Worm (Caenorhabditis elegans): ENCODE data around the gene C09G12.17.
A peak's percentile ranks its signal among the peaks of the same experiment; 100 is the strongest.

C09G12.17 gene

DNA sequence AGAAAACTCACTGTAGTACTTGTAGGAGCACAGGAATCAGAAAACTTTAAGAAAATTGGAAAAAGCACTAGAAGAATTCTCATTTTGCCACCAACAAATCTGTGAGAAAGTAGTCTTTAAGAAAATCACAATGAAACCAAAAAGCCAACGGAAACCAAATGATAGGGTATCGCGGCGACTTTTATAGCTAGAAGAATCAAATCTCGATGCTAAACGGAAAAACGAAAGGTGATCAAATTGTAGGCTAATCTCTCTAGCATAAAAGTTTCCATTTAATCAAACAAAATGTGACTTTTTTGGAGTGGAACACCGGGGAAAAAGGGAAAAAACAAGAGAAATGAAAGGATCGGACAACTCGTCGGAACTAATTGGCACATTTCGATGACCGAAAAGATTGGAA is at the start of gene C09G12.17:
Gene C09G12.17, minus strand, starts transcription at position 101 of the 400 bp plus-strand sequence.
- TF ChIP-seq cog-1 (tag; optimal IDR thresholded peaks at IDR 0.05) = no peak
- TF ChIP-seq ztf-23 (GFP tag; IDR thresholded peaks at IDR 0.05) = no peak
- TF ChIP-seq tab-1 (GFP tag; IDR thresholded peaks at IDR 0.05) = no peak
- no peak for TF ChIP-seq T22C8.4 (GFP tag; IDR thresholded peaks at IDR 0.05)
- no peak for TF ChIP-seq ref-1 (GFP tag; conservative IDR thresholded peaks at IDR 0.05)
- no peak for TF ChIP-seq med-1 (GFP tag; optimal IDR thresholded peaks at IDR 0.05; ENCODE audit: insufficient read depth)
- no peak for TF ChIP-seq flt-1 (GFP tag; IDR thresholded peaks at IDR 0.05)
- no peak for TF ChIP-seq klf-2 (GFP tag; conservative IDR thresholded peaks at IDR 0.05)
- no peak for TF ChIP-seq ztf-29 (GFP tag; IDR thresholded peaks at IDR 0.05)

DNA sequence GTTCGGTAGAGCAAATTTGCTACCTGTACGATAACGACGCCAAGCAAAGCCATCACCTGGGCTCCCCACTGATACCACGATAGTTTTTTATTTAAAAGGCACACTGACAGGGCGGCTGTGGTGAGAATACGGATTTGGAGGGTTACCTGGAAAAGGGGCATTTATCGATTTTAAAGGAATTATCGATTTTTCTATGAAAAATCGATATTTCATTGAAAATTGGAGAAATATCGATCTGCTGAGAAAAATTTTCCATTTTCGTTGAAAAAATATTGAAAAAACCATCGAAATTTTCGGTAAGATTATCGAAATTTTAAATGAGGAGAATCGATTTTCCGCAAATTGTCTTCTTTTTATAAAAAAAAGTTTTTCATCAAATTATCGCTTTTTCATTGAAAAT is 48.8 kb upstream of the C09G12.17 start:
- no peak for TF ChIP-seq ref-1 (GFP tag; conservative IDR thresholded peaks at IDR 0.05)
- TF ChIP-seq flt-1 (GFP tag; IDR thresholded peaks at IDR 0.05) = no peak
- no peak for TF ChIP-seq tab-1 (GFP tag; IDR thresholded peaks at IDR 0.05)
- no peak for TF ChIP-seq ztf-29 (GFP tag; IDR thresholded peaks at IDR 0.05)
- TF ChIP-seq T22C8.4 (GFP tag; IDR thresholded peaks at IDR 0.05) = 0 out of 2 replicates have a peak, but pooled peaks have one; percentile 58

DNA sequence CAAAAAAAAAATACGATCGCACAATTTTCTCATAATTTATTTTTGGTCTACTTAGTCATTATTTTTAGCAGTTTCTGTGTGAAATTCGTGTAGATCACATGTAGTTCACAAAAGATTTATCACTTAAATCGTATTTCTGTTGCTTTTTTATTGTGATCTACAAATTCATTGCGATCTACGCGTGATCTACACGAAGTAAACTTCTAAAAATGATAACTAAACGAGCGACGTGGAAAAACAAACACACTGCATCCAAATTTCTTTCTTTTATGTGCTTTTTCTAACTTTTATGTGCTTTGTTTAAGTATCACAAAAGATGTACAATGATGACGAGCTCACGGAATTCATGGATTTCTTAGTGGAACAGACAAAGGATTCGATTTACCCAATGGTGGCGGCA is 43.6 kb upstream of the C09G12.17 start, which contains the start of gene B0212.3:
Gene B0212.3, plus strand, starts transcription at position 301 of the 400 bp plus-strand sequence.
- TF ChIP-seq med-1 (GFP tag; optimal IDR thresholded peaks at IDR 0.05; ENCODE audit: insufficient read depth) (no peak), T22C8.4 (GFP tag; IDR thresholded peaks at IDR 0.05) (no peak), tab-1 (GFP tag; IDR thresholded peaks at IDR 0.05) (no peak), ztf-23 (GFP tag; IDR thresholded peaks at IDR 0.05) (no peak), ztf-29 (GFP tag; IDR thresholded peaks at IDR 0.05) (no peak)

DNA sequence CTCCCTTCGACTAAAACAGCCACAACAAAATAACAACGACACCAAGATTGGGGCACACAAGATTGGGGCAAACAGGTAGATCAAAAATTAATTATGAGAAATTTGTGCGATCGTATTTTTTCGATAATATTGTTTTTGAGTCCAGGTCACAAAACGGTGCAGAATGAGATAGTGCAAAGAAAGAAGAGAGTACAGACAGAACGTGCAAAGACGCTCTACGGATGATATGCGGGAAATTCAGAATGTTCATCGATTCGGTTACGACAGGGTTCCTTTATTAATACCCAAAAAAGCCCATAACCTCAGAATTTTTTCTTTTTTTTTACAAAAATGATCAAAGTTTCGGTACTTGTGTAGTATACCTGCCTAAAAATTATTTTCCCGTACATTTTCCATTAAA is 43.0 kb upstream of the C09G12.17 start:
- no peak for TF ChIP-seq ref-1 (GFP tag; conservative IDR thresholded peaks at IDR 0.05)
- TF ChIP-seq cog-1 (tag; optimal IDR thresholded peaks at IDR 0.05) = no peak
- no peak for TF ChIP-seq ztf-23 (GFP tag; IDR thresholded peaks at IDR 0.05)
- no peak for TF ChIP-seq tab-1 (GFP tag; IDR thresholded peaks at IDR 0.05)
- no peak for TF ChIP-seq med-1 (GFP tag; optimal IDR thresholded peaks at IDR 0.05; ENCODE audit: insufficient read depth)
- TF ChIP-seq T22C8.4 (GFP tag; IDR thresholded peaks at IDR 0.05) = no peak
- no peak for TF ChIP-seq flt-1 (GFP tag; IDR thresholded peaks at IDR 0.05)
- TF ChIP-seq ztf-29 (GFP tag; IDR thresholded peaks at IDR 0.05) = no peak
- TF ChIP-seq klf-2 (GFP tag; conservative IDR thresholded peaks at IDR 0.05) = no peak

DNA sequence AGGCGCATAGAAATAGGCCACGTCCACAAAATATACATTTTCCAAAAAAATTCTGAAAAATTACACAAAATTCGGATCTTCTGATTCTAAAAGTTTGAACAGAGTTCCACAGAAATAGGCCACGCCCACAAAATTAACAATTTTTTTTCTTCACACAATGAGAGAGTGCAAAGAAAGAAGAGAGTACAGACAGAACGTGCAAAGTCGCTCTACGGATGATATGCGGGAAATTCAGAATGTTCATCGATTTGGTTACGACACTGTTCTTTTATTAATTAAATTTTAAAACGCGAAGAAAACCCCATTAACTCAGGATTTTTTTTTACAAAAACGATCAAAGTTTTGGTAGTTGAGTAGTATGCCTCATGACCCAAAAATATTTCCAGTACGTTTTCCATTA is 36.7 kb upstream of the C09G12.17 start:
- TF ChIP-seq tab-1 (GFP tag; IDR thresholded peaks at IDR 0.05) (no peak), flt-1 (GFP tag; IDR thresholded peaks at IDR 0.05) (no peak), med-1 (GFP tag; optimal IDR thresholded peaks at IDR 0.05; ENCODE audit: insufficient read depth) (no peak), ref-1 (GFP tag; conservative IDR thresholded peaks at IDR 0.05) (no peak), ztf-29 (GFP tag; IDR thresholded peaks at IDR 0.05) (no peak), klf-2 (GFP tag; conservative IDR thresholded peaks at IDR 0.05) (no peak), T22C8.4 (GFP tag; IDR thresholded peaks at IDR 0.05) (no peak), ztf-23 (GFP tag; IDR thresholded peaks at IDR 0.05) (no peak), cog-1 (tag; optimal IDR thresholded peaks at IDR 0.05) (no peak)

DNA sequence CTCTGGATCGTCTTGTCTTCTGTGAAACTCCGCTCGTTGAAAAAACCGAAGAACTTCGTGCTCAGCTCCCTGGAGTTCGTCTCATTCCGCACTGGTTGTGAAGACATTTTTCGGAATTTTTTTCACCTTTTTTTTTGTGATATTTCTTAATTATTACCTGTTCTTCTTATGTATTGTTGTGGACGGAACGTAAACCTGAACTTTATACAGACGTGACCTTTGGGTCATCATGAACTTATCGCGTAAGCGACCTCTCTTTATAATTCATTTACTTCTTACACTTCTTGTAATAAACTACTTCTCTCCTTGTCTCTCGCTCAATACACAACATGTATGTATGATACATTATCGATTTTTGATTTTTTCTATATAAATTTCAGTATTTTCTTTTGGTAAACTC is 35.9 kb upstream of the C09G12.17 start, which contains the start of gene M57.1:
Gene M57.1, plus strand, starts transcription at position 301 of the 400 bp plus-strand sequence.
- TF ChIP-seq ref-1 (GFP tag; conservative IDR thresholded peaks at IDR 0.05) (no peak), klf-2 (GFP tag; conservative IDR thresholded peaks at IDR 0.05) (no peak), ztf-29 (GFP tag; IDR thresholded peaks at IDR 0.05) (no peak), med-1 (GFP tag; optimal IDR thresholded peaks at IDR 0.05; ENCODE audit: insufficient read depth) (no peak), T22C8.4 (GFP tag; IDR thresholded peaks at IDR 0.05) (no peak), cog-1 (tag; optimal IDR thresholded peaks at IDR 0.05) (no peak), ztf-23 (GFP tag; IDR thresholded peaks at IDR 0.05) (no peak), tab-1 (GFP tag; IDR thresholded peaks at IDR 0.05) (no peak), flt-1 (GFP tag; IDR thresholded peaks at IDR 0.05) (no peak)

DNA sequence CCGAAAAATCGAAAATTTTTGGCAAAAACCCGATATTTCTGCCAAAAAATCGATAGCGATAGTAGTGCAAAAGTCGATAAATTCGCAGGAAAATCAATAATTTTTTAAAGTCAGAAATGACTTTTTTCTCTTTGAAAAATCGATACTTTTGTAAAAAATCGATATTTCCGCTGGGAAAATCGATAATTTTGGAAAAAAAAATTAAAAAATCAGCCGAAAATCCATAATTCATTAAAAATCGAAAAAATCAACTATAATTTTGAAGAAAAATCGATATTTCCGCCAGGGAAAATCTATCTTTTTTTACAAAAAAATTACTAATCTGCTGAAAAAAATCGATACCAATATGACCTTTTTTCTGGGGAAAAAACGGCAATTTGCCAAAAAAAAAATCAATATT is 35.3 kb upstream of the C09G12.17 start:
- no peak for TF ChIP-seq med-1 (GFP tag; optimal IDR thresholded peaks at IDR 0.05; ENCODE audit: insufficient read depth)
- TF ChIP-seq T22C8.4 (GFP tag; IDR thresholded peaks at IDR 0.05) = peak; percentile 66; the same call in 1 of the 2 replicates

DNA sequence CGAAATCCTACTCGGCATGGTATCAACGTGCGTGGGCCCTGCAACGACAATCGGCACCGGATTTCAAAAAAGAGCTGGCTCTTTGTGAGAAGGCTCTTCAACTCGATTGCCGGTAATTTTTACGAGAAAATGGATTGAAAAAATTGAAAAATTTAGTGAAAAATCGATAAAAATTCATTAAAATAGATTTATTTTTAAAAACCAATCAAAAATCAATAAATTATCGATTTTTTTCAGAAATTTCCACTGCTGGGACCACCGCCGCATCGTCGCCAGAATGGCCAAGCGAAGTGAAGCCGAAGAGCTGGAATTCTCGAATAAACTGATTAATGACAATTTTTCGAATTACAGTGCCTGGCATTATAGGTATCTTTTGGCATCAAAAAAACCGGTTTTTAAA is 31.6 kb upstream of the C09G12.17 start:
- TF ChIP-seq cog-1 (tag; optimal IDR thresholded peaks at IDR 0.05) (no peak), T22C8.4 (GFP tag; IDR thresholded peaks at IDR 0.05) (peak; percentile 44; the same call in 1 of the 2 replicates)

DNA sequence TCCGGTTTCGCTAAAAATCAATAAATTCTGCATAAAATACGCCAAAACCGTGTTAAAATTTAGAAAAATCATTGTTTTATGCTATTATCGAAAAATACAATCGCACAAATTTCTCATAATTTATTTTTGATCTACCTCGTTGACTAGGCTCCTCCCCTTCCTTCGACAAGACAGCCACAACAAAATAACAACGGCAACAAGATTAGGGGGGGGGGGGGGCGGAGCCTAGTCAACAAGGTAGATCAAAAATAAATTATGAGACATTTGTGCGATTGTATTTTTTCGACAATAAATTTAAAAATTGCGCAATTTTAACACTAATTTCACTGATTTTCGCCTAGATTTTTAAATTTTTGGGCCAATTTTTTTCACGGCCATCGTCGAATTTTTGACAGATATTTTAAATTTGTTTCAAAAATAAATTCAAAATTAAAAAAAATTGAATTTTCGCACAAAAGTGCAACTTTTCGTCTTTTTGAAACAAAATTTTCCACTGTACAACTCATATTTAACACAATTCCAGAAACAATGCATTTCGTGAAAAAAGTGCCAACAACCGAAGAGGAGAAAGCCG is 30.7 kb upstream of the C09G12.17 start, which contains the start of gene M57.2:
Gene M57.2, plus strand, starts transcription at position 524 of the 574 bp plus-strand sequence.
- TF ChIP-seq cog-1 (tag; optimal IDR thresholded peaks at IDR 0.05) (no peak), flt-1 (GFP tag; IDR thresholded peaks at IDR 0.05) (no peak), ztf-23 (GFP tag; IDR thresholded peaks at IDR 0.05) (no peak), klf-2 (GFP tag; conservative IDR thresholded peaks at IDR 0.05) (no peak), med-1 (GFP tag; optimal IDR thresholded peaks at IDR 0.05; ENCODE audit: insufficient read depth) (no peak), T22C8.4 (GFP tag; IDR thresholded peaks at IDR 0.05) (no peak), ref-1 (GFP tag; conservative IDR thresholded peaks at IDR 0.05) (no peak), tab-1 (GFP tag; IDR thresholded peaks at IDR 0.05) (no peak), ztf-29 (GFP tag; IDR thresholded peaks at IDR 0.05) (no peak)

DNA sequence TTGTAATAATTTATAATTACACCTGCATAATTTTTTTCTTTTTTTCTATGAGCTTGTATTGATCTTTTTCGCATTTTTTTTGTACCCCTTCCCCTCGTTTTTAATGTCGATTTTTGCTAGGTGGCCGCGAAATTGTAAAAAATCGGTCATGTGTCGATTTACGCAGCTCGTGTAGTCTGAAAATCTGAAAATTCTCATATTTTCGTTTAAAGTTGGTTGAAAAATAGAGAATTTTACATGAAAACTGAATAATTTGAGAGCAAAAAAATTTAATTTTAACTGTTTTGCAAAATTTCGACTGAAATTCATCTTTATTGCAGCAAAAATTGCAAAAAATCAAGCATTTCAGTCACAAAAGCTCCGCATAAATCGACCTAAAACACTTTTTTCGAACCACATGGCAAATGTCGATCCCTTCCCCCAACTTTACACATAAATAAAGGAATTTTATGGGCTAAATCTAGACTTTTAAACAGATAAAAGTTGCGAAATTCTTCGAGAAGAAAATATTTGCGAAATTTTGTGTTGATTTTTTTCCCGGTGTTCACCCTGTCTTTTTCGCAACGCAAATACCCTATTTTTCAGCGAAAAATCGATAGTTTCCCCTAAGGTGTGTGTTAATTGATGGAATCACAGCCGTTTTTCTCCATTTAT is 30.0 kb upstream of the C09G12.17 start:
- TF ChIP-seq flt-1 (GFP tag; IDR thresholded peaks at IDR 0.05) (no peak), ztf-23 (GFP tag; IDR thresholded peaks at IDR 0.05) (no peak), ref-1 (GFP tag; conservative IDR thresholded peaks at IDR 0.05) (no peak), cog-1 (tag; optimal IDR thresholded peaks at IDR 0.05) (no peak), T22C8.4 (GFP tag; IDR thresholded peaks at IDR 0.05) (no peak), klf-2 (GFP tag; conservative IDR thresholded peaks at IDR 0.05) (no peak), tab-1 (GFP tag; IDR thresholded peaks at IDR 0.05) (no peak)

Data from whole organism, midembryonic.